Fruit fly (Drosophila melanogaster) whole organism, embryonic: ENCODE data around the gene kay.

Source experiments
- Adf1 ChIP-seq: fragments of 200-800 bp; sonication (Bioruptor generic); IDR thresholded peaks from 2 replicates; pipeline ENCODE4 v1.3.6; 2022; ENCODE audit warnings: missing biosample characterization, missing genetic modification characterization
- Antp ChIP-seq: fragments of 200-800 bp; sonication (Bioruptor generic); optimal IDR thresholded peaks from 3 replicates; lab custom pipeline; 2016; ENCODE audit warnings: missing biosample characterization, missing genetic modification characterization
- Atf-2 ChIP-seq: fragments of 200-800 bp; sonication (Bioruptor generic); optimal IDR thresholded peaks from 2 replicates; lab custom pipeline; 2016; ENCODE audit warnings: missing biosample characterization, missing genetic modification characterization
- CG10274 ChIP-seq: fragments of 200-800 bp; sonication (Bioruptor generic); optimal IDR thresholded peaks from 3 replicates; lab custom pipeline; 2017; ENCODE audit warnings: missing biosample characterization, mild to moderate bottlenecking, missing genetic modification characterization
- CG12071 ChIP-seq: fragments of 200-800 bp; sonication (Bioruptor generic); optimal IDR thresholded peaks from 3 replicates; lab custom pipeline; 2018; ENCODE audit warnings: missing biosample characterization, mild to moderate bottlenecking, missing genetic modification characterization
- CG14050 ChIP-seq: fragments of 200-800 bp; sonication (Bioruptor generic); IDR thresholded peaks from 3 replicates; pipeline ENCODE4 v1.3.6; 2022; ENCODE audit warnings: missing biosample characterization, missing genetic modification characterization
- CG14667 ChIP-seq: fragments of 200-800 bp; sonication (Bioruptor generic); IDR thresholded peaks from 2 replicates; pipeline ENCODE4 v1.3.6; 2022; ENCODE audit warnings: missing biosample characterization, missing genetic modification characterization
- CG16863 ChIP-seq: fragments of 200-800 bp; sonication (Bioruptor generic); optimal IDR thresholded peaks from 3 replicates; lab custom pipeline; 2016; ENCODE audit warnings: missing biosample characterization, missing genetic modification characterization
- CG18599 ChIP-seq: fragments of 200-800 bp; sonication (Bioruptor generic); optimal IDR thresholded peaks from 3 replicates; lab custom pipeline; 2017; ENCODE audit warnings: missing biosample characterization, missing genetic modification characterization, mild to moderate bottlenecking, moderate library complexity, missing genetic modification reagents
- CG32767 ChIP-seq: fragments of 200-800 bp; sonication (Bioruptor generic); IDR thresholded peaks from 2 replicates; pipeline ENCODE4 v1.3.6; 2022; ENCODE audit warnings: missing biosample characterization, missing genetic modification characterization
- CG4328 ChIP-seq: fragments of 200-800 bp; sonication (Bioruptor generic); optimal IDR thresholded peaks from 3 replicates; lab custom pipeline; 2017; ENCODE audit warnings: missing biosample characterization, missing genetic modification reagents, missing genetic modification characterization
- CG4360 ChIP-seq: fragments of 200-800 bp; sonication (Bioruptor generic); IDR thresholded peaks from 2 replicates; pipeline ENCODE4 v1.3.6; 2022; ENCODE audit warnings: missing biosample characterization, missing genetic modification characterization
- CG4730 ChIP-seq: fragments of 200-800 bp; sonication (Bioruptor generic); IDR thresholded peaks from 2 replicates; pipeline ENCODE4 v1.3.6; 2022; ENCODE audit warnings: missing biosample characterization, missing genetic modification characterization
- CG6254 ChIP-seq: fragments of 200-800 bp; sonication (Bioruptor generic); optimal IDR thresholded peaks from 3 replicates; lab custom pipeline; 2017; ENCODE audit warnings: mild to moderate bottlenecking, missing biosample characterization, missing genetic modification reagents, missing genetic modification characterization
- CG6854 ChIP-seq: fragments of 200-800 bp; sonication (Bioruptor generic); optimal IDR thresholded peaks from 3 replicates; lab custom pipeline; 2017; ENCODE audit warnings: missing biosample characterization, mild to moderate bottlenecking, missing genetic modification characterization
- CG8478 ChIP-seq: fragments of >200 bp; optimal IDR thresholded peaks from 2 replicates; lab custom pipeline; 2018
- CrebB ChIP-seq: fragments of 200-800 bp; sonication (Bioruptor generic); optimal IDR thresholded peaks from 3 replicates; lab custom pipeline; 2018; ENCODE audit warnings: missing biosample characterization, mild to moderate bottlenecking, missing genetic modification characterization
- D19A ChIP-seq: fragments of 200-800 bp; optimal IDR thresholded peaks from 3 replicates; lab custom pipeline; 2019; ENCODE audit warnings: missing biosample characterization, mild to moderate bottlenecking, missing genetic modification characterization, moderate library complexity
- Dp ChIP-seq: fragments of 200-800 bp; sonication (Bioruptor generic); optimal IDR thresholded peaks from 2 replicates; lab custom pipeline; 2018; ENCODE audit warnings: missing biosample characterization, mild to moderate bottlenecking, missing genetic modification characterization, moderate library complexity
- Elba2 ChIP-seq: fragments of 200-800 bp; sonication (Bioruptor generic); optimal IDR thresholded peaks from 3 replicates; lab custom pipeline; 2016; ENCODE audit warnings: missing biosample characterization, missing genetic modification characterization
- Gug ChIP-seq: fragments of 200-800 bp; sonication (Bioruptor generic); IDR thresholded peaks from 4 replicates; pipeline ENCODE4 v1.3.6; 2022; ENCODE audit warnings: missing biosample characterization, missing genetic modification characterization
- HmgZ ChIP-seq: fragments of 200-800 bp; sonication (Bioruptor generic); optimal IDR thresholded peaks from 2 replicates; lab custom pipeline; 2018; ENCODE audit warnings: missing biosample characterization, mild to moderate bottlenecking, missing genetic modification characterization
- MBD-R2 ChIP-seq: fragments of 200-800 bp; sonication (Bioruptor generic); IDR thresholded peaks from 2 replicates; pipeline ENCODE4 v1.3.6; 2022; ENCODE audit warnings: missing biosample characterization, missing genetic modification characterization
- Oli ChIP-seq: fragments of 200-800 bp; sonication (Bioruptor generic); optimal IDR thresholded peaks from 2 replicates; lab custom pipeline; 2018; ENCODE audit warnings: missing biosample characterization, mild to moderate bottlenecking, missing genetic modification characterization, moderate library complexity
- Ravus ChIP-seq: fragments of 200-800 bp; sonication (Bioruptor generic); IDR thresholded peaks from 2 replicates; pipeline ENCODE4 v1.3.6; 2022; ENCODE audit warnings: missing biosample characterization, missing genetic modification characterization
- Six4 ChIP-seq: fragments of 200-800 bp; sonication (Bioruptor generic); optimal IDR thresholded peaks from 2 replicates; lab custom pipeline; 2016; ENCODE audit warnings: missing biosample characterization, missing genetic modification characterization
- Sox102F ChIP-seq: fragments of 200-800 bp; sonication (Bioruptor generic); optimal IDR thresholded peaks from 2 replicates; lab custom pipeline; 2018; ENCODE audit warnings: missing biosample characterization, mild to moderate bottlenecking, missing genetic modification characterization, moderate library complexity
- TFAM ChIP-seq: fragments of 200-800 bp; sonication (Bioruptor generic); optimal IDR thresholded peaks from 2 replicates; lab custom pipeline; 2017; ENCODE audit warnings: missing biosample characterization, missing genetic modification characterization, inconsistent platforms
- Tbp ChIP-seq: fragments of >200 bp; optimal IDR thresholded peaks from 2 replicates; lab custom pipeline; 2018; ENCODE audit warnings: missing biosample characterization, missing genetic modification characterization
- Vsx1 ChIP-seq: fragments of 200-800 bp; sonication (Bioruptor generic); optimal IDR thresholded peaks from 2 replicates; lab custom pipeline; 2017; ENCODE audit warnings: missing biosample characterization, mild to moderate bottlenecking, missing genetic modification characterization, missing genetic modification reagents
- ato ChIP-seq: fragments of 200-800 bp; sonication (Bioruptor generic); IDR thresholded peaks from 2 replicates; pipeline ENCODE4 v1.3.6; 2022; ENCODE audit warnings: missing biosample characterization, missing genetic modification characterization; ENCODE audit not compliant: partially characterized antibody
- caup ChIP-seq: fragments of 200-800 bp; sonication (Bioruptor generic); optimal IDR thresholded peaks from 3 replicates; lab custom pipeline; 2017; ENCODE audit warnings: missing biosample characterization, mild to moderate bottlenecking, missing genetic modification characterization, moderate library complexity; ENCODE audit not compliant: severe bottlenecking
- cg ChIP-seq: fragments of 200-800 bp; sonication (Bioruptor generic); optimal IDR thresholded peaks from 3 replicates; lab custom pipeline; 2019; ENCODE audit warnings: missing biosample characterization, mild to moderate bottlenecking, missing genetic modification characterization, moderate library complexity
- da ChIP-seq: fragments of 200-800 bp; sonication (Bioruptor generic); optimal IDR thresholded peaks from 2 replicates; lab custom pipeline; 2016; ENCODE audit warnings: missing biosample characterization, missing genetic modification characterization
- grn ChIP-seq: fragments of 200-800 bp; sonication (Bioruptor generic); optimal IDR thresholded peaks from 3 replicates; lab custom pipeline; 2017; ENCODE audit warnings: missing biosample characterization, missing genetic modification characterization
- gro ChIP-seq: fragments of 200-800 bp; sonication (Bioruptor generic); optimal IDR thresholded peaks from 2 replicates; lab custom pipeline; 2016; ENCODE audit warnings: missing biosample characterization, missing genetic modification characterization
- hb ChIP-seq: fragments of 200-800 bp; sonication (Bioruptor generic); IDR thresholded peaks from 3 replicates; pipeline ENCODE4 v1.3.6; 2022; ENCODE audit warnings: missing biosample characterization, missing genetic modification characterization; ENCODE audit not compliant: partially characterized antibody
- her ChIP-seq: fragments of 200-800 bp; sonication (Bioruptor generic); optimal IDR thresholded peaks from 2 replicates; lab custom pipeline; 2016; ENCODE audit warnings: missing biosample characterization, missing genetic modification characterization
- hth ChIP-seq: fragments of >200 bp; optimal IDR thresholded peaks from 2 replicates; lab custom pipeline; 2017; ENCODE audit warnings: inconsistent platforms
- lilli ChIP-seq: fragments of 200-800 bp; sonication (Bioruptor generic); optimal IDR thresholded peaks from 3 replicates; lab custom pipeline; 2016; ENCODE audit warnings: missing biosample characterization, missing genetic modification characterization
- lola ChIP-seq, 3 experiments: fragments of >200 bp in 2 of 3; fragments of 200-800 bp in 1 of 3; sonication (Bioruptor generic) in 1 of 3; optimal IDR thresholded peaks; 2 replicates each; lab custom pipeline; 2017 to 2019; ENCODE audit warnings: missing biosample characterization in 3 of 3, missing genetic modification characterization in 3 of 3, mild to moderate bottlenecking in 1 of 3, moderate library complexity in 1 of 3
- lov ChIP-seq, 2 experiments: fragments of 200-800 bp in 1 of 2; fragments of >200 bp in 1 of 2; sonication (Bioruptor generic) in 1 of 2; IDR thresholded peaks in 1 of 2; optimal IDR thresholded peaks in 1 of 2; 2 replicates in 1 of 2; 3 replicates in 1 of 2; pipeline versions ENCODE4 v1.3.6 to Lab custom; 2017 to 2022; ENCODE audit warnings: missing biosample characterization in 1 of 2, missing genetic modification characterization in 1 of 2
- nerfin-1 ChIP-seq: fragments of 200-800 bp; sonication (Bioruptor generic); optimal IDR thresholded peaks from 3 replicates; lab custom pipeline; 2019; ENCODE audit warnings: missing biosample characterization, mild to moderate bottlenecking, missing genetic modification characterization, moderate library complexity
- oc ChIP-seq: fragments of 200-800 bp; sonication (Bioruptor generic); optimal IDR thresholded peaks from 2 replicates; lab custom pipeline; 2018; ENCODE audit warnings: missing biosample characterization, mild to moderate bottlenecking, missing genetic modification characterization, moderate library complexity
- otp ChIP-seq: fragments of 200-800 bp; sonication (Bioruptor generic); IDR thresholded peaks from 3 replicates; pipeline ENCODE4, ENCODE4 v1.3.6; 2022; ENCODE audit warnings: missing biosample characterization, missing genetic modification characterization
- repo ChIP-seq: fragments of 200-800 bp; sonication (Bioruptor generic); optimal IDR thresholded peaks from 2 replicates; lab custom pipeline; 2016; ENCODE audit warnings: missing biosample characterization, missing genetic modification characterization
- scrt ChIP-seq: fragments of 200-800 bp; sonication (Bioruptor generic); optimal IDR thresholded peaks from 2 replicates; lab custom pipeline; 2018; ENCODE audit warnings: missing biosample characterization, mild to moderate bottlenecking, missing genetic modification characterization, moderate library complexity
- shn ChIP-seq: fragments of 200-800 bp; sonication (Bioruptor generic); optimal IDR thresholded peaks from 3 replicates; lab custom pipeline; 2016; ENCODE audit warnings: missing biosample characterization, missing genetic modification characterization
- sima ChIP-seq: fragments of 200-800 bp; sonication (Bioruptor generic); optimal IDR thresholded peaks from 2 replicates; lab custom pipeline; 2016; ENCODE audit warnings: missing biosample characterization, missing genetic modification characterization
- tup ChIP-seq: fragments of 200-800 bp; sonication (Bioruptor generic); optimal IDR thresholded peaks from 2 replicates; lab custom pipeline; 2016; ENCODE audit warnings: missing biosample characterization, mild to moderate bottlenecking, missing genetic modification characterization, moderate library complexity

Gene kay

DNA sequence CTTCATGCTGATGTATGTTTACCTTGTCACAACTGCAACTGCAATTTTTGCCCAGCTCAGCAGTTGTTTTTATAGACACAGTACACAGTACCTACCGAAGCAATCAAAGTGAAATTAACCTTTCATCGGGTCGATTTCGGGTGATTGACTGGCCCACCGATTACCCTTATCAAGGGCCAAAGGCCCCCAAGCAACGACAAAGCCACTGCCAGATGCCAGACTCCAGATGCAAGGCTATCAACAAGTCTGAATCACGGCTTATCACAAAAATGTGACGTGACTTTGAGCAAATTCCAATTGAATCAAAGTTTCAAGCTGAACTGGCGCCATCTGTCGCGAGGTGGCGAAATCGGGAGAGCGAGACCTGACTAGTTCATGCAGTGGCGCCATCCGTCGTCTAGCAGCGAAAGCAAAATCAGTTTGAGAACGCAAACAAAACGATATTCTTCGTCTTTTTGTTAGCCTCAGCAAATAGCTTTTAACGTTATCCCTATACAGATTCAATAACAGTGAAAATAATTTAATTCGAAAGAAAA, 48.9 kb upstream of the kay start, which contains the start of gene Obp99b (continued):
- TF ChIP-seq Adf1 (GFP tag; lab: Robert Waterston, UW) (peak; percentile 25), Vsx1 (peak; percentile 69), hth (no peak), Sox102F (GFP tag; lab: Kevin White, UChicago) (peak; percentile 68), ato (GFP tag; lab: Robert Waterston, UW) (no peak), repo (GFP tag; lab: Kevin White, UChicago) (peak; percentile 75), grn (GFP tag; lab: Kevin White, UChicago) (no peak), CG4730 (GFP tag; lab: Robert Waterston, UW) (peak; percentile 79), her (GFP tag; lab: Kevin White, UChicago) (peak; percentile 76), CG4360 (GFP tag; lab: Robert Waterston, UW) (no peak), Atf-2 (GFP tag; lab: Kevin White, UChicago) (peak; percentile 77), lov (optimal IDR thresholded peaks at IDR 0.05; lab: Kevin White, UChicago) (no peak), lov (GFP tag; IDR thresholded peaks at IDR 0.05; lab: Robert Waterston, UW) (peak; percentile 93), CG6854 (peak; percentile 67), HmgZ (tag; lab: Kevin White, UChicago) (peak; percentile 24), oc (peak; percentile 36), Antp (GFP tag; lab: Kevin White, UChicago) (peak; percentile 84), nerfin-1 (tag; lab: Kevin White, UChicago) (peak; percentile 51), CG10274 (peak; percentile 72), da (GFP tag; lab: Kevin White, UChicago) (peak; percentile 25), Dp (no peak), lola (GFP tag; optimal IDR thresholded peaks at IDR 0.05; lab: Kevin White, UChicago) (peak in 1 of 3 experiments; percentile 23), cg (no peak), otp (GFP tag; lab: Robert Waterston, UW) (peak; percentile 89), CG6254 (GFP tag; lab: Kevin White, UChicago) (peak; percentile 91), hb (GFP tag; lab: Robert Waterston, UW) (no peak), gro (GFP tag; lab: Kevin White, UChicago) (no peak), CG32767 (GFP tag; lab: Robert Waterston, UW) (no peak; the same call in 1 of the 2 replicates), Six4 (GFP tag; lab: Kevin White, UChicago) (peak; percentile 63), CG16863 (GFP tag; lab: Kevin White, UChicago) (peak; percentile 85), scrt (GFP tag; lab: Kevin White, UChicago) (peak; percentile 42), Elba2 (GFP tag; lab: Kevin White, UChicago) (peak; percentile 62), Oli (peak; percentile 70), CG18599 (GFP tag; lab: Kevin White, UChicago) (peak; percentile 44), TFAM (GFP tag; lab: Kevin White, UChicago) (peak; percentile 51), CG8478 (lab: Kevin White, UChicago) (no peak), Tbp (GFP tag; lab: Kevin White, UChicago) (no peak), tup (GFP tag; lab: Kevin White, UChicago) (peak; percentile 33), sima (GFP tag; lab: Kevin White, UChicago) (no peak), shn (GFP tag; lab: Kevin White, UChicago) (peak; percentile 89), Gug (GFP tag; lab: Robert Waterston, UW) (peak; percentile 53; the same call in 3 of the 4 replicates), CG14667 (GFP tag; lab: Robert Waterston, UW) (peak; percentile 54), CrebB (tag; lab: Kevin White, UChicago) (peak; percentile 74), lilli (GFP tag; lab: Kevin White, UChicago) (peak; percentile 32), caup (peak; percentile 85), CG12071 (GFP tag; lab: Kevin White, UChicago) (peak; percentile 91), Ravus (GFP tag; lab: Robert Waterston, UW) (peak; percentile 2; the same call in 1 of the 2 replicates), D19A (tag; lab: Kevin White, UChicago) (peak; percentile 39), CG4328 (GFP tag; lab: Kevin White, UChicago) (peak; percentile 52), MBD-R2 (GFP tag; lab: Robert Waterston, UW) (0 out of 2 replicates have a peak, but pooled peaks have one; percentile 18), CG14050 (GFP tag; lab: Robert Waterston, UW) (peak; percentile 61; the same call in 2 of the 3 replicates)
